Worm (Caenorhabditis elegans) whole organism, midembryonic: Measurements from ENCODE around the gene oac-53.

Experiments
- T22C8.4 ChIP-seq: fragments of 200-800 bp; sonication (Bioruptor generic); IDR thresholded peaks from 2 replicates; pipeline ENCODE4 v1.3.6; 2022; ENCODE audit warnings: missing genetic modification characterization, missing compliant biosample characterization
- cog-1 ChIP-seq: sonication (generic microtip); optimal IDR thresholded peaks from 2 replicates; lab custom pipeline; 2016; ENCODE audit warnings: missing genetic modification characterization, missing compliant biosample characterization
- flt-1 ChIP-seq: fragments of 200-800 bp; sonication (Bioruptor generic); IDR thresholded peaks from 2 replicates; pipeline ENCODE4 v1.3.6; 2022; ENCODE audit warnings: missing genetic modification characterization, missing compliant biosample characterization
- klf-2 ChIP-seq: fragments of 200-800 bp; sonication (Bioruptor generic); conservative IDR thresholded peaks from 2 replicates; pipeline ENCODE4 v1.3.6; 2022; ENCODE audit warnings: missing genetic modification reagents, missing genetic modification characterization, missing compliant biosample characterization
- med-1 ChIP-seq: sonication (generic microtip); optimal IDR thresholded peaks from 2 replicates; lab custom pipeline; 2017; ENCODE audit warnings: missing genetic modification characterization, mild to moderate bottlenecking, missing compliant biosample characterization, antibody characterized with exemption, missing genetic modification reagents; ENCODE audit not compliant: insufficient read depth
- ref-1 ChIP-seq: fragments of 200-800 bp; sonication (Bioruptor generic); conservative IDR thresholded peaks from 2 replicates; pipeline ENCODE4 v1.3.6; 2022; ENCODE audit warnings: missing genetic modification reagents, missing genetic modification characterization, missing compliant biosample characterization
- tab-1 ChIP-seq: fragments of 200-800 bp; sonication (Bioruptor generic); IDR thresholded peaks from 2 replicates; pipeline ENCODE4 v1.3.6; 2022; ENCODE audit warnings: missing genetic modification characterization, missing compliant biosample characterization
- ztf-23 ChIP-seq: fragments of 200-800 bp; sonication (Bioruptor generic); IDR thresholded peaks from 2 replicates; pipeline ENCODE4 v1.3.6; 2022; ENCODE audit warnings: missing genetic modification reagents, missing genetic modification characterization, missing compliant biosample characterization
- ztf-29 ChIP-seq: fragments of 200-800 bp; sonication (Bioruptor generic); IDR thresholded peaks from 2 replicates; pipeline ENCODE4 v1.3.6; 2022; ENCODE audit warnings: missing genetic modification reagents, missing genetic modification characterization, missing compliant biosample characterization

The oac-53 gene

ce11 chrV:16604301-16604700 lies 23.5 kb downstream of the oac-53 start:
- TF ChIP-seq ztf-23 (GFP tag; lab: Robert Waterston, UW) (no peak), flt-1 (GFP tag; lab: Robert Waterston, UW) (no peak), ztf-29 (GFP tag; lab: Robert Waterston, UW) (no peak), tab-1 (GFP tag; lab: Robert Waterston, UW) (no peak), med-1 (GFP tag; lab: Kevin White, UChicago) (no peak), klf-2 (GFP tag; lab: Robert Waterston, UW) (no peak), cog-1 (tag; lab: Kevin White, UChicago) (no peak), ref-1 (GFP tag; lab: Robert Waterston, UW) (no peak), T22C8.4 (no peak)

DNA sequence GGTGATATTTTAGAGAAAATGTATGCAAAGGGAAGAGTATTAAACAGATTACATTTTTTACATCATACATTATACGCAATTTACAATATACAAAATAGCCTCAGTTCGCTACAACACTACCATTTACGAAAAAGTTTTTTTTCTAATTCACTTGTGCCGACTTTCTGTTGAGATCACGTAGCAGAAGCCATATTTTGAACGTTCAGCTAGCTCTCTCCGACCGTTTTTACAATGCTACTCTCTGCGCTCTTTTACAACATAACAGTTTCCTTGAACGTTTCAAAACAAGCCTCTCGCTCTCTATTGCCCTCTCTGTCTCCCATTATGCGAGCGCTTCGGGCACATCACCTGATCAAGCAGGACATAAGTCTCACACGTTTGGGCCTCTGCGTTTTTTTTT lies 24.7 kb downstream of the oac-53 start, which contains the start of gene T03E6.8:
TSS of gene T03E6.8 (minus strand) at position 101 of the 400 bp plus-strand sequence.
- TF ChIP-seq flt-1 (GFP tag; lab: Robert Waterston, UW), result no peak
- TF ChIP-seq ztf-23 (GFP tag; lab: Robert Waterston, UW), result no peak
- no peak for TF ChIP-seq T22C8.4
- no peak for TF ChIP-seq klf-2 (GFP tag; lab: Robert Waterston, UW)
- no peak for TF ChIP-seq cog-1 (tag; lab: Kevin White, UChicago)
- TF ChIP-seq ref-1 (GFP tag; lab: Robert Waterston, UW), result no peak
- TF ChIP-seq ztf-29 (GFP tag; lab: Robert Waterston, UW), result no peak
- TF ChIP-seq med-1 (GFP tag; lab: Kevin White, UChicago), result no peak
- TF ChIP-seq tab-1 (GFP tag; lab: Robert Waterston, UW), result no peak

DNA sequence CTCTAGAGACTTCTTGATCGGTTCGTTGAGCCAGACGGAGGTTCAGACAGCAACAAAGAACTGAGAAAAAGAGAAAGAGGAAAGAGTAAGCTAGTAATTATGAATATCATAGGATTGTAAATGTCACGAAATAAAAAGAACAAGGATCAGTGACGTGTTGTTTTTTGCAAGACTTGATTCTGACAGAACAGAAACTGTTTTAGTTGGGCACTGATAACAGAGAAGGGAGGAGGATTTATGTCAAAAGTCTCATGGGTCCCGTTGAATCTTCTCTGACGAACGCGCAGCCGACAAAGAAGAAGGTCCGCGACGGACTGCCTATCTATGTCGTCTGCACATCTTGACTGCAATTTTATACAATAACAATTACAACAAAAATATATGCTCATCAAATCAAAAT lies 27.1 kb downstream of the oac-53 start, which contains the start of gene T03E6.9:
TSS of gene T03E6.9 (minus strand) at position 101 of the 400 bp plus-strand sequence.
- TF ChIP-seq klf-2 (GFP tag; lab: Robert Waterston, UW), result no peak
- no peak for TF ChIP-seq med-1 (GFP tag; lab: Kevin White, UChicago)
- TF ChIP-seq ref-1 (GFP tag; lab: Robert Waterston, UW), result no peak
- TF ChIP-seq ztf-23 (GFP tag; lab: Robert Waterston, UW), result no peak
- no peak for TF ChIP-seq T22C8.4
- TF ChIP-seq flt-1 (GFP tag; lab: Robert Waterston, UW), result no peak
- TF ChIP-seq tab-1 (GFP tag; lab: Robert Waterston, UW), result no peak
- no peak for TF ChIP-seq ztf-29 (GFP tag; lab: Robert Waterston, UW)
- no peak for TF ChIP-seq cog-1 (tag; lab: Kevin White, UChicago)

- TF ChIP-seq T22C8.4, result no peak
- TF ChIP-seq flt-1 (GFP tag; lab: Robert Waterston, UW), result no peak
- no peak for TF ChIP-seq ref-1 (GFP tag; lab: Robert Waterston, UW)
- no peak for TF ChIP-seq ztf-29 (GFP tag; lab: Robert Waterston, UW)
Measured at ce11 chrV:16599835-16600234, 27.9 kb downstream of the oac-53 start.

- TF ChIP-seq T22C8.4, result no peak
- no peak for TF ChIP-seq med-1 (GFP tag; lab: Kevin White, UChicago)
- no peak for TF ChIP-seq cog-1 (tag; lab: Kevin White, UChicago)
- TF ChIP-seq ref-1 (GFP tag; lab: Robert Waterston, UW), result no peak
- no peak for TF ChIP-seq ztf-23 (GFP tag; lab: Robert Waterston, UW)
- no peak for TF ChIP-seq tab-1 (GFP tag; lab: Robert Waterston, UW)
- TF ChIP-seq ztf-29 (GFP tag; lab: Robert Waterston, UW), result no peak
- no peak for TF ChIP-seq klf-2 (GFP tag; lab: Robert Waterston, UW)
- no peak for TF ChIP-seq flt-1 (GFP tag; lab: Robert Waterston, UW)
Measured at ce11 chrV:16598437-16598836, 29.3 kb downstream of the oac-53 start.

ce11 chrV:16596102-16596501 lies 31.7 kb downstream of the oac-53 start:
- no peak for TF ChIP-seq tab-1 (GFP tag; lab: Robert Waterston, UW)
- TF ChIP-seq ztf-23 (GFP tag; lab: Robert Waterston, UW), result no peak
- no peak for TF ChIP-seq flt-1 (GFP tag; lab: Robert Waterston, UW)
- no peak for TF ChIP-seq ref-1 (GFP tag; lab: Robert Waterston, UW)
- no peak for TF ChIP-seq klf-2 (GFP tag; lab: Robert Waterston, UW)
- TF ChIP-seq med-1 (GFP tag; lab: Kevin White, UChicago), result no peak
- TF ChIP-seq cog-1 (tag; lab: Kevin White, UChicago), result no peak
- no peak for TF ChIP-seq T22C8.4
- no peak for TF ChIP-seq ztf-29 (GFP tag; lab: Robert Waterston, UW)

DNA sequence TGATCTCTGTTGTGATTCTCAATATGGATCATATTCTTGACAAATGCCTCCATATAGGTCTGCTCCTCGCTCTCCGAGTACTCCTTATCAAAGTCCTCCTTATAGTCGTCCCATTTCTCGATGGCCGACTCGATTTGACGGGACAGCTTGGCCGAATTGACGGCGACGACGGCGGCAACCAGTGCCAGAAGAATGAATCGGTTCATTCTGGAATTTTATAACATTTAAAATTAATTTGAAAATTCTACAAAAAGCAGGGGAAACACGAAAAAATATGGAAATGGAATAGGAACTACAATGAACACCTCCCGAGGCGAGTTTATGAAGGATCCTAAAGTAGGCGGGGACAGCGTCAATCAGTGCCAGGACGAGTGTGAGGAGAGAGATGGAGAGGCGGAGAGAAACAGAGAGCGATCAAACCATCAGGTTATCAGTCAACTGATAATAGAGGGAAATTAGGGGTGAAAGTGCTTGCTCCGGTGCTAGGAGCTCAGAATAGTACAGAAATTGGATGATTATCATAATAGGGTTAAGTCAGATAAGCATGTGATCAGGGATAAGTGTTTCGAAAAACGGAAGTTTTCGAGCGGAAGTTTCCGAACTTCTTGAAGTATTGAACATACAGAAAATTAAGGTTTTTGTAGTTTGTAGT lies 32.5 kb downstream of the oac-53 start, which contains the start of gene cpl-1:
TSS of gene cpl-1 (minus strand) at position 207 of the 652 bp plus-strand sequence.
- no peak for TF ChIP-seq tab-1 (GFP tag; lab: Robert Waterston, UW)
- TF ChIP-seq med-1 (GFP tag; lab: Kevin White, UChicago), result no peak
- no peak for TF ChIP-seq klf-2 (GFP tag; lab: Robert Waterston, UW)
- no peak for TF ChIP-seq ztf-23 (GFP tag; lab: Robert Waterston, UW)
- no peak for TF ChIP-seq T22C8.4
- no peak for TF ChIP-seq flt-1 (GFP tag; lab: Robert Waterston, UW)
- TF ChIP-seq ztf-29 (GFP tag; lab: Robert Waterston, UW), result no peak
- no peak for TF ChIP-seq cog-1 (tag; lab: Kevin White, UChicago)
- TF ChIP-seq ref-1 (GFP tag; lab: Robert Waterston, UW), result no peak

DNA sequence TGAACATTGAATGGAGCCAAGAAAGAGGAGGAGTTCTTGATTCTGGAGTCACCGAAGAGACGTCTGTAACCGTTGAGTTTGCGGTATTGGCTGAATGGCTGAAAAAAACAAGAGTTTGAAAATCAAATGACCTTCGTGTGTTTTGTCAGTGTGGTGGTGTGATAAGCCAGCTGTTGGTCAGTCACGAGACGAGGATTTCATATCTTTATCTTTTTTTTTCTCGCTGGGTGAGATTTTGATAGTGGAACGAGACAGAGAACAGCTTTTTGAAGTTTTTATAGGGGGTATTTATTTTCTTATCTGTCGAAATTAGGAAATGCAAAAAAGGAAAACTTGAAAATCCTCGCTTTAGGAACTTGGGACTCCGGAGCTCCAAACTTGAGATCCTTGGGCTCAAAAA lies 33.3 kb downstream of the oac-53 start:
- TF ChIP-seq cog-1 (tag; lab: Kevin White, UChicago) (no peak), ztf-29 (GFP tag; lab: Robert Waterston, UW) (no peak), ref-1 (GFP tag; lab: Robert Waterston, UW) (no peak), med-1 (GFP tag; lab: Kevin White, UChicago) (no peak), klf-2 (GFP tag; lab: Robert Waterston, UW) (no peak), tab-1 (GFP tag; lab: Robert Waterston, UW) (no peak), flt-1 (GFP tag; lab: Robert Waterston, UW) (no peak), T22C8.4 (no peak), ztf-23 (GFP tag; lab: Robert Waterston, UW) (no peak)

DNA sequence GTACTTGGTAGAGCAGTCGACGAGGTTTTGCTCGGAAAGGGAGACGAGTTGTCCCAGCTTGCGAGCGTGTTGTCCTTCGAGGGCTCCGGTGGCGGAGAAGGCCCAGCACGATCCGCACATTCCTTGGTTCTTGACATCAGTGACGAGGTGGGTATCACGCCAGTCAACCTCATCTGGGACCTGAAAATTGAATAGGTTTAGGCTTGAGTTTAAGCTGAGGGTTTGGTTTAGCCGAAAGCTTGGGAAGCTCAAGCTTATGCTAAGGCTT lies 34.0 kb downstream of the oac-53 start:
- TF ChIP-seq tab-1 (GFP tag; lab: Robert Waterston, UW), result 0 out of 2 replicates have a peak, but pooled peaks have one; percentile 9
- TF ChIP-seq T22C8.4, result no peak
